Worm (Caenorhabditis elegans): Measurements from ENCODE around the gene srbc-60.

ce11 chrV:774875-775359 is 5.2 kb upstream of the srbc-60 start, which contains the start of gene srbc-58:
- no peak for TF ChIP-seq him-1 (tag; optimal IDR thresholded peaks at IDR 0.05)
- no peak for TF ChIP-seq W03F9.2 (tag; optimal IDR thresholded peaks at IDR 0.05)

Measured in whole organism, L4/young adult.